Worm (Caenorhabditis elegans) whole organism, young adult: ENCODE data around the gene Y41C4A.22.

Experiments
- C06A6.2 ChIP-seq: fragments of 200-800 bp; sonication (Bioruptor generic); conservative IDR thresholded peaks from 2 replicates; pipeline ENCODE4 v1.3.6; 2022; ENCODE audit warnings: missing genetic modification characterization, missing compliant biosample characterization
- F10E7.11 ChIP-seq: sonication (generic microtip); optimal IDR thresholded peaks from 2 replicates; lab custom pipeline; 2017; ENCODE audit warnings: mild to moderate bottlenecking, missing genetic modification characterization, moderate library complexity, missing compliant biosample characterization
- F33H1.4 ChIP-seq: fragments of 200-800 bp; sonication (Bioruptor generic); IDR thresholded peaks from 2 replicates; pipeline ENCODE4 v1.3.6; 2022; ENCODE audit warnings: missing genetic modification reagents, missing genetic modification characterization, missing compliant biosample characterization
- F49E8.2 ChIP-seq: sonication (generic microtip); optimal IDR thresholded peaks from 3 replicates; lab custom pipeline; 2017; ENCODE audit warnings: missing genetic modification characterization, mild to moderate bottlenecking, missing compliant biosample characterization, antibody characterized with exemption, moderate library complexity; ENCODE audit not compliant: insufficient read depth
- K11D2.4 ChIP-seq: fragments of 200-800 bp; sonication (Bioruptor generic); IDR thresholded peaks from 2 replicates; pipeline ENCODE4 v1.3.6; 2022; ENCODE audit warnings: missing genetic modification reagents, missing genetic modification characterization, missing compliant biosample characterization
- T07F8.4 ChIP-seq: sonication (generic microtip); optimal IDR thresholded peaks from 2 replicates; lab custom pipeline; 2016; ENCODE audit warnings: mild to moderate bottlenecking, missing genetic modification characterization, moderate library complexity, missing compliant biosample characterization
- akir-1 ChIP-seq: fragments of 200-800 bp; sonication (Bioruptor generic); optimal IDR thresholded peaks from 2 replicates; lab custom pipeline; 2018; ENCODE audit warnings: mild to moderate bottlenecking, missing genetic modification characterization, moderate library complexity, missing compliant biosample characterization
- aptf-2 ChIP-seq: fragments of 200-800 bp; sonication (Bioruptor generic); conservative IDR thresholded peaks from 2 replicates; pipeline ENCODE4 v1.3.6; 2022; ENCODE audit warnings: missing genetic modification reagents, missing genetic modification characterization, missing compliant biosample characterization
- attf-3 ChIP-seq: fragments of 200-800 bp; sonication (Bioruptor generic); conservative IDR thresholded peaks from 2 replicates; pipeline ENCODE4 v1.3.6; 2022; ENCODE audit warnings: missing genetic modification reagents, missing genetic modification characterization, missing compliant biosample characterization
- attf-6 ChIP-seq: fragments of 200-800 bp; sonication (Bioruptor generic); IDR thresholded peaks from 2 replicates; pipeline ENCODE4 v1.3.6; 2022; ENCODE audit warnings: missing genetic modification reagents, missing genetic modification characterization, missing compliant biosample characterization
- ceh-79 ChIP-seq: sonication (generic microtip); optimal IDR thresholded peaks from 2 replicates; lab custom pipeline; 2017; ENCODE audit warnings: mild to moderate bottlenecking, missing genetic modification characterization, missing compliant biosample characterization
- chd-7 ChIP-seq: sonication (generic microtip); optimal IDR thresholded peaks from 2 replicates; lab custom pipeline; 2016; ENCODE audit warnings: mild to moderate bottlenecking, missing genetic modification characterization, moderate library complexity, missing compliant biosample characterization
- die-1 ChIP-seq: sonication (generic microtip); optimal IDR thresholded peaks from 2 replicates; lab custom pipeline; 2016; ENCODE audit warnings: missing genotype, mild to moderate bottlenecking, missing genetic modification characterization, missing compliant biosample characterization
- dpl-1 ChIP-seq: fragments of 150-350 bp; optimal IDR thresholded peaks from 2 replicates; lab custom pipeline; 2014; ENCODE audit warnings: missing biosample characterization, missing genetic modification reagents, missing genetic modification characterization
- egrh-3 ChIP-seq: fragments of 200-800 bp; sonication (Bioruptor generic); IDR thresholded peaks from 2 replicates; pipeline ENCODE4 v1.3.6; 2022; ENCODE audit warnings: missing genetic modification reagents, missing genetic modification characterization, missing compliant biosample characterization
- ets-4 ChIP-seq: fragments of 200-800 bp; sonication (Bioruptor generic); optimal IDR thresholded peaks from 2 replicates; lab custom pipeline; 2018; ENCODE audit warnings: mild to moderate bottlenecking, missing genetic modification characterization, missing compliant biosample characterization
- him-1 ChIP-seq: sonication (generic microtip); optimal IDR thresholded peaks from 2 replicates; lab custom pipeline; 2016; ENCODE audit warnings: missing genotype, missing genetic modification reagents, missing genetic modification characterization, missing compliant biosample characterization
- hlh-12 ChIP-seq: sonication (generic microtip); optimal IDR thresholded peaks from 2 replicates; lab custom pipeline; 2016; ENCODE audit warnings: missing genetic modification characterization, missing compliant biosample characterization
- lag-1 ChIP-seq: fragments of 200-800 bp; sonication (Bioruptor generic); IDR thresholded peaks from 2 replicates; pipeline ENCODE4 v1.3.6; 2022; ENCODE audit warnings: missing genetic modification reagents, missing genetic modification characterization, missing compliant biosample characterization
- lin-26 ChIP-seq: fragments of 200-800 bp; sonication (Bioruptor generic); IDR thresholded peaks from 2 replicates; pipeline ENCODE4 v1.3.6; 2022; ENCODE audit warnings: missing genetic modification reagents, missing genetic modification characterization, missing compliant biosample characterization
- lin-35 ChIP-seq, 3 experiments: fragments of 150-350 bp in 2 of 3; sonication (generic microtip) in 1 of 3; optimal IDR thresholded peaks; 2 replicates each; lab custom pipeline; 2014 to 2018; ENCODE audit warnings: missing biosample characterization in 3 of 3, missing genetic modification characterization in 3 of 3, missing genetic modification reagents in 3 of 3
- lin-54 ChIP-seq: fragments of 200-800 bp; sonication (Bioruptor generic); optimal IDR thresholded peaks from 2 replicates; lab custom pipeline; 2018; ENCODE audit warnings: mild to moderate bottlenecking, missing genetic modification characterization, missing compliant biosample characterization
- lsl-1 ChIP-seq: fragments of 200-800 bp; sonication (Bioruptor generic); optimal IDR thresholded peaks from 2 replicates; lab custom pipeline; 2018; ENCODE audit warnings: mild to moderate bottlenecking, missing genetic modification characterization, moderate library complexity, missing compliant biosample characterization
- madf-3 ChIP-seq: fragments of 200-800 bp; sonication (Bioruptor generic); IDR thresholded peaks from 2 replicates; pipeline ENCODE4 v1.3.6; 2022; ENCODE audit warnings: missing genetic modification reagents, missing genetic modification characterization, missing compliant biosample characterization
- mcd-1 ChIP-seq: fragments of 200-800 bp; sonication (Bioruptor generic); IDR thresholded peaks from 2 replicates; pipeline ENCODE4 v1.3.6; 2022; ENCODE audit warnings: missing genetic modification reagents, missing genetic modification characterization, missing compliant biosample characterization
- mxl-1 ChIP-seq: sonication (generic microtip); optimal IDR thresholded peaks from 2 replicates; lab custom pipeline; 2016; ENCODE audit warnings: missing genetic modification characterization, missing compliant biosample characterization
- nfya-1 ChIP-seq: sonication (generic microtip); optimal IDR thresholded peaks from 2 replicates; lab custom pipeline; 2017; ENCODE audit warnings: antibody characterized with exemption, missing compliant biosample characterization, missing genetic modification characterization, borderline replicate concordance; ENCODE audit not compliant: insufficient read depth
- nfya-2 ChIP-seq: fragments of 200-800 bp; sonication (Bioruptor generic); IDR thresholded peaks from 2 replicates; pipeline ENCODE4 v1.3.6; 2022; ENCODE audit warnings: missing genetic modification reagents, missing genetic modification characterization, missing compliant biosample characterization
- nfyb-1 ChIP-seq: fragments of 200-800 bp; sonication (Bioruptor generic); IDR thresholded peaks from 2 replicates; pipeline ENCODE4 v1.3.6; 2022; ENCODE audit warnings: missing genetic modification reagents, missing genetic modification characterization, missing compliant biosample characterization
- nhr-120 ChIP-seq: fragments of 200-800 bp; sonication (Bioruptor generic); IDR thresholded peaks from 2 replicates; pipeline ENCODE4 v1.3.6; 2022; ENCODE audit warnings: missing genetic modification characterization, missing compliant biosample characterization
- pbrm-1 ChIP-seq: fragments of 200-800 bp; sonication (Bioruptor generic); IDR thresholded peaks from 2 replicates; pipeline ENCODE4 v1.3.6; 2022; ENCODE audit warnings: missing genetic modification reagents, missing genetic modification characterization, missing compliant biosample characterization
- rpc-1 ChIP-seq, 2 experiments: fragments of 150-350 bp in 1 of 2; sonication (generic microtip) in 1 of 2; optimal IDR thresholded peaks; 2 replicates each; lab custom pipeline; 2014 to 2018; ENCODE audit warnings: missing biosample characterization in 1 of 2, missing genetic modification characterization in 1 of 2, missing genetic modification reagents in 1 of 2, missing genotype in 1 of 2
- sdz-38 ChIP-seq: sonication (generic microtip); optimal IDR thresholded peaks from 2 replicates; lab custom pipeline; 2016; ENCODE audit warnings: missing genotype, missing genetic modification characterization, missing compliant biosample characterization
- snpc-1.1 ChIP-seq: sonication (generic microtip); optimal IDR thresholded peaks from 2 replicates; lab custom pipeline; 2017; ENCODE audit warnings: missing genetic modification characterization, mild to moderate bottlenecking, missing compliant biosample characterization, antibody characterized with exemption, moderate library complexity, missing genotype, missing genetic modification reagents; ENCODE audit not compliant: insufficient read depth
- somi-1 ChIP-seq: fragments of 200-800 bp; sonication (Bioruptor generic); optimal IDR thresholded peaks from 2 replicates; lab custom pipeline; 2018; ENCODE audit warnings: mild to moderate bottlenecking, missing genetic modification characterization, missing compliant biosample characterization
- unc-130 ChIP-seq: sonication (generic microtip); optimal IDR thresholded peaks from 2 replicates; lab custom pipeline; 2016; ENCODE audit warnings: missing genetic modification reagents, missing genetic modification characterization, missing compliant biosample characterization
- unc-62 ChIP-seq: fragments of 150-350 bp; optimal IDR thresholded peaks from 2 replicates; lab custom pipeline; 2014; ENCODE audit warnings: missing biosample characterization, missing genetic modification reagents, missing genetic modification characterization
- zfh-2 ChIP-seq: fragments of 200-800 bp; sonication (Bioruptor generic); conservative IDR thresholded peaks from 2 replicates; pipeline ENCODE4 v1.3.6; 2022; ENCODE audit warnings: missing genetic modification reagents, missing genetic modification characterization, missing compliant biosample characterization
- ztf-22 ChIP-seq: fragments of 200-800 bp; sonication (Bioruptor generic); optimal IDR thresholded peaks from 2 replicates; lab custom pipeline; 2018; ENCODE audit warnings: mild to moderate bottlenecking, missing genetic modification characterization, moderate library complexity, missing compliant biosample characterization

Gene Y41C4A.22

ce11 chrIII:11666819-11667218, 28.3 kb upstream of the Y41C4A.22 start:
- TF ChIP-seq F10E7.11 (tag; lab: Kevin White, UChicago) (no peak), lin-26 (GFP tag; lab: Robert Waterston, UW) (no peak), mxl-1 (tag; lab: Kevin White, UChicago) (no peak), K11D2.4 (GFP tag; lab: Robert Waterston, UW) (no peak), nhr-120 (GFP tag; lab: Robert Waterston, UW) (no peak), die-1 (tag; lab: Kevin White, UChicago) (no peak), chd-7 (tag; lab: Kevin White, UChicago) (no peak), akir-1 (GFP tag; lab: Kevin White, UChicago) (no peak), zfh-2 (GFP tag; lab: Robert Waterston, UW) (no peak), snpc-1.1 (no peak), aptf-2 (GFP tag; lab: Robert Waterston, UW) (no peak), nfya-2 (GFP tag; lab: Robert Waterston, UW) (no peak), nfya-1 (tag; lab: Kevin White, UChicago) (no peak), ceh-79 (tag; lab: Kevin White, UChicago) (no peak)

- TF ChIP-seq mcd-1 = no peak
- no peak for TF ChIP-seq nhr-120 (GFP tag; lab: Robert Waterston, UW)
- no peak for TF ChIP-seq pbrm-1 (GFP tag; lab: Robert Waterston, UW)
- TF ChIP-seq K11D2.4 (GFP tag; lab: Robert Waterston, UW) = no peak
- TF ChIP-seq hlh-12 (tag; lab: Kevin White, UChicago) = no peak
- TF ChIP-seq unc-130 (GFP tag; lab: Kevin White, UChicago) = no peak
- no peak for TF ChIP-seq somi-1
- TF ChIP-seq attf-6 = no peak
- TF ChIP-seq lag-1 = no peak
- TF ChIP-seq nfyb-1 (GFP tag; lab: Robert Waterston, UW) = no peak
- TF ChIP-seq lin-54 (GFP tag; lab: Kevin White, UChicago) = no peak
- no peak for TF ChIP-seq him-1 (tag; lab: Kevin White, UChicago)
- TF ChIP-seq ets-4 (GFP tag; lab: Kevin White, UChicago) = no peak
- no peak for TF ChIP-seq egrh-3 (GFP tag; lab: Robert Waterston, UW)
- TF ChIP-seq F49E8.2 (tag; lab: Kevin White, UChicago) = no peak
- TF ChIP-seq rpc-1 (optimal IDR thresholded peaks at IDR 0.05; lab: Kevin White, UChicago) = no peak
- no peak for TF ChIP-seq rpc-1 (tag; optimal IDR thresholded peaks at IDR 0.05; lab: Kevin White, UChicago)
- TF ChIP-seq C06A6.2 = no peak
- no peak for TF ChIP-seq ztf-22 (GFP tag; lab: Kevin White, UChicago)
- no peak for TF ChIP-seq unc-62 (GFP tag; lab: Kevin White, UChicago)
These were observed 26.1 kb upstream of the Y41C4A.22 start for ce11 chrIII:11669008-11669407.

- TF ChIP-seq attf-3 (GFP tag; lab: Robert Waterston, UW) (no peak), T07F8.4 (tag; lab: Kevin White, UChicago) (no peak), F33H1.4 (no peak), lag-1 (no peak), sdz-38 (tag; lab: Kevin White, UChicago) (no peak), dpl-1 (GFP tag; lab: Kevin White, UChicago) (no peak), madf-3 (GFP tag; lab: Robert Waterston, UW) (no peak), lin-35 (GFP tag; optimal IDR thresholded peaks at IDR 0.05; lab: Kevin White, UChicago) (no peak), lsl-1 (GFP tag; lab: Kevin White, UChicago) (no peak), pbrm-1 (GFP tag; lab: Robert Waterston, UW) (no peak)
- TF ChIP-seq, all 124 proteins: peak for 0
These were observed 14.6 kb upstream of the Y41C4A.22 start for ce11 chrIII:11680514-11680913.
